Worm (Caenorhabditis elegans): ENCODE results near the gene set-16.

- TF ChIP-seq D2030.7 (GFP tag; IDR thresholded peaks at IDR 0.05): no peak
- no peak for TF ChIP-seq Y67H2A.10 (GFP tag; conservative IDR thresholded peaks at IDR 0.05)
Observed at ce11 chrIII:13652708-13653107, 9.0 kb downstream of the set-16 start.

All from whole organism, young adult.